Worm (Caenorhabditis elegans) whole organism, early embryonic: ENCODE data around the gene daf-37.

Source experiments
- B0310.2 ChIP-seq: sonication (generic microtip); optimal IDR thresholded peaks from 2 replicates; lab custom pipeline; 2016; ENCODE audit warnings: mild to moderate bottlenecking, missing genetic modification characterization, missing compliant biosample characterization
- F13C5.2 ChIP-seq: sonication (generic microtip); optimal IDR thresholded peaks from 2 replicates; lab custom pipeline; 2017; ENCODE audit warnings: mild to moderate bottlenecking, missing genetic modification characterization, inconsistent platforms, missing compliant biosample characterization
- aly-1 ChIP-seq: sonication (generic microtip); optimal IDR thresholded peaks from 2 replicates; lab custom pipeline; 2016; ENCODE audit warnings: missing genetic modification characterization, missing compliant biosample characterization
- ama-1 ChIP-seq: fragments of 150-350 bp; optimal IDR thresholded peaks from 2 replicates; lab custom pipeline; 2014
- ceh-13 ChIP-seq: fragments of 200-800 bp; sonication (Bioruptor generic); optimal IDR thresholded peaks from 2 replicates; lab custom pipeline; 2018; ENCODE audit warnings: mild to moderate bottlenecking, missing genetic modification characterization, missing compliant biosample characterization
- ceh-36 ChIP-seq: sonication (generic microtip); optimal IDR thresholded peaks from 2 replicates; lab custom pipeline; 2016; ENCODE audit warnings: missing genetic modification characterization, inconsistent platforms, missing compliant biosample characterization
- ets-7 ChIP-seq: sonication (generic microtip); optimal IDR thresholded peaks from 2 replicates; lab custom pipeline; 2016; ENCODE audit warnings: missing genotype, missing genetic modification characterization, missing compliant biosample characterization
- flt-1 ChIP-seq: fragments of 200-800 bp; sonication (Bioruptor generic); IDR thresholded peaks from 2 replicates; pipeline ENCODE4 v1.3.6; 2022; ENCODE audit warnings: missing genetic modification characterization, missing compliant biosample characterization
- hmbx-1 ChIP-seq: sonication (generic microtip); optimal IDR thresholded peaks from 2 replicates; lab custom pipeline; 2016; ENCODE audit warnings: mild to moderate bottlenecking, missing genetic modification characterization, missing compliant biosample characterization
- hmg-4 ChIP-seq: fragments of 200-800 bp; sonication (Bioruptor generic); optimal IDR thresholded peaks from 2 replicates; lab custom pipeline; 2018; ENCODE audit warnings: mild to moderate bottlenecking, missing genetic modification characterization, missing compliant biosample characterization
- hnd-1 ChIP-seq: sonication (generic microtip); optimal IDR thresholded peaks from 2 replicates; lab custom pipeline; 2016; ENCODE audit warnings: missing genetic modification characterization, missing compliant biosample characterization
- pes-1 ChIP-seq: fragments of 200-800 bp; sonication (Bioruptor generic); IDR thresholded peaks from 2 replicates; pipeline ENCODE4 v1.3.6; 2022; ENCODE audit warnings: missing genetic modification reagents, missing genetic modification characterization, missing compliant biosample characterization
- scrt-1 ChIP-seq: fragments of 200-800 bp; sonication (Bioruptor generic); IDR thresholded peaks from 2 replicates; pipeline ENCODE4 v1.3.6; 2022; ENCODE audit warnings: missing genetic modification characterization, missing compliant biosample characterization
- sea-1 ChIP-seq: fragments of 200-800 bp; sonication (Bioruptor generic); conservative IDR thresholded peaks from 2 replicates; pipeline ENCODE4 v1.3.6; 2022; ENCODE audit warnings: missing genetic modification characterization, missing compliant biosample characterization
- tbx-11 ChIP-seq: fragments of 200-800 bp; sonication (Bioruptor generic); IDR thresholded peaks from 2 replicates; pipeline ENCODE4 v1.3.6; 2022; ENCODE audit warnings: missing genetic modification characterization, missing compliant biosample characterization
- tbx-37 ChIP-seq: fragments of 200-800 bp; sonication (Bioruptor generic); conservative IDR thresholded peaks from 2 replicates; pipeline ENCODE4 v1.3.6; 2022; ENCODE audit warnings: missing genetic modification reagents, missing genetic modification characterization, missing compliant biosample characterization
- tra-4 ChIP-seq: sonication (generic microtip); optimal IDR thresholded peaks from 2 replicates; lab custom pipeline; 2017; ENCODE audit warnings: missing genetic modification characterization, missing compliant biosample characterization

Gene daf-37

ce11 chrII:6230116-6230515 is 22.1 kb upstream of the daf-37 start:
- TF ChIP-seq ceh-36 (tag; lab: Kevin White, UChicago), result no peak
- no peak for TF ChIP-seq scrt-1 (GFP tag; lab: Robert Waterston, UW)
- no peak for TF ChIP-seq B0310.2
- TF ChIP-seq aly-1 (tag; lab: Kevin White, UChicago), result no peak
- TF ChIP-seq ama-1 (lab: Kevin White, UChicago), result no peak
- no peak for TF ChIP-seq pes-1 (GFP tag; lab: Robert Waterston, UW)
- TF ChIP-seq ets-7, result no peak
- no peak for TF ChIP-seq tra-4 (tag; lab: Kevin White, UChicago)
- no peak for TF ChIP-seq sea-1 (GFP tag; lab: Robert Waterston, UW)
- no peak for TF ChIP-seq hmg-4
- no peak for TF ChIP-seq hnd-1 (tag; lab: Kevin White, UChicago)
- TF ChIP-seq flt-1 (GFP tag; lab: Robert Waterston, UW), result no peak
- TF ChIP-seq ceh-13 (GFP tag; lab: Kevin White, UChicago), result no peak
- TF ChIP-seq hmbx-1 (tag; lab: Kevin White, UChicago), result no peak
- TF ChIP-seq tbx-11 (GFP tag; lab: Robert Waterston, UW), result no peak
- no peak for TF ChIP-seq F13C5.2 (tag; lab: Kevin White, UChicago)

ce11 chrII:6226995-6227394 is 19.0 kb upstream of the daf-37 start, which contains the start of gene srsy-2:
TSS of gene srsy-2 (minus strand) at chrII:6227095.
- TF ChIP-seq tbx-37 (GFP tag; lab: Robert Waterston, UW), result no peak
- TF ChIP-seq B0310.2, result no peak
- no peak for TF ChIP-seq ceh-13 (GFP tag; lab: Kevin White, UChicago)
- no peak for TF ChIP-seq hnd-1 (tag; lab: Kevin White, UChicago)
- no peak for TF ChIP-seq ama-1 (lab: Kevin White, UChicago)
- TF ChIP-seq sea-1 (GFP tag; lab: Robert Waterston, UW), result no peak
- TF ChIP-seq scrt-1 (GFP tag; lab: Robert Waterston, UW), result no peak
- no peak for TF ChIP-seq pes-1 (GFP tag; lab: Robert Waterston, UW)
- no peak for TF ChIP-seq hmbx-1 (tag; lab: Kevin White, UChicago)
- TF ChIP-seq ets-7, result no peak

ce11 chrII:6223755-6224154 is 15.7 kb upstream of the daf-37 start:
- TF ChIP-seq ama-1 (lab: Kevin White, UChicago) (no peak), sea-1 (GFP tag; lab: Robert Waterston, UW) (no peak), hnd-1 (tag; lab: Kevin White, UChicago) (no peak), F13C5.2 (tag; lab: Kevin White, UChicago) (no peak), scrt-1 (GFP tag; lab: Robert Waterston, UW) (no peak), pes-1 (GFP tag; lab: Robert Waterston, UW) (no peak), tbx-37 (GFP tag; lab: Robert Waterston, UW) (no peak), hmbx-1 (tag; lab: Kevin White, UChicago) (no peak), tbx-11 (GFP tag; lab: Robert Waterston, UW) (no peak), ets-7 (no peak), ceh-36 (tag; lab: Kevin White, UChicago) (no peak)

- TF ChIP-seq aly-1 (tag; lab: Kevin White, UChicago), result no peak
- TF ChIP-seq hmbx-1 (tag; lab: Kevin White, UChicago), result no peak
- TF ChIP-seq hmg-4, result no peak
- TF ChIP-seq sea-1 (GFP tag; lab: Robert Waterston, UW), result no peak
- TF ChIP-seq hnd-1 (tag; lab: Kevin White, UChicago), result no peak
- no peak for TF ChIP-seq ceh-13 (GFP tag; lab: Kevin White, UChicago)
- TF ChIP-seq pes-1 (GFP tag; lab: Robert Waterston, UW), result no peak
- TF ChIP-seq tbx-11 (GFP tag; lab: Robert Waterston, UW), result no peak
- no peak for TF ChIP-seq B0310.2
- no peak for TF ChIP-seq ama-1 (lab: Kevin White, UChicago)
- TF ChIP-seq F13C5.2 (tag; lab: Kevin White, UChicago), result no peak
- TF ChIP-seq ceh-36 (tag; lab: Kevin White, UChicago), result no peak
- no peak for TF ChIP-seq flt-1 (GFP tag; lab: Robert Waterston, UW)
- no peak for TF ChIP-seq tra-4 (tag; lab: Kevin White, UChicago)
- TF ChIP-seq tbx-37 (GFP tag; lab: Robert Waterston, UW), result no peak
- no peak for TF ChIP-seq scrt-1 (GFP tag; lab: Robert Waterston, UW)
Measured at ce11 chrII:6222558-6222957, 14.5 kb upstream of the daf-37 start, which contains the start of gene C30B5.6. TSS of gene C30B5.6 (minus strand) at chrII:6222658.

- no peak for TF ChIP-seq tbx-37 (GFP tag; lab: Robert Waterston, UW)
- TF ChIP-seq ceh-36 (tag; lab: Kevin White, UChicago), result no peak
- no peak for TF ChIP-seq scrt-1 (GFP tag; lab: Robert Waterston, UW)
- TF ChIP-seq flt-1 (GFP tag; lab: Robert Waterston, UW), result no peak
- TF ChIP-seq tra-4 (tag; lab: Kevin White, UChicago), result no peak
- no peak for TF ChIP-seq F13C5.2 (tag; lab: Kevin White, UChicago)
- no peak for TF ChIP-seq aly-1 (tag; lab: Kevin White, UChicago)
- no peak for TF ChIP-seq B0310.2
- TF ChIP-seq ama-1 (lab: Kevin White, UChicago), result no peak
- no peak for TF ChIP-seq sea-1 (GFP tag; lab: Robert Waterston, UW)
- TF ChIP-seq ceh-13 (GFP tag; lab: Kevin White, UChicago), result no peak
- no peak for TF ChIP-seq ets-7
- no peak for TF ChIP-seq tbx-11 (GFP tag; lab: Robert Waterston, UW)
- no peak for TF ChIP-seq hnd-1 (tag; lab: Kevin White, UChicago)
- TF ChIP-seq pes-1 (GFP tag; lab: Robert Waterston, UW), result no peak
- TF ChIP-seq hmbx-1 (tag; lab: Kevin White, UChicago), result no peak
Measured at ce11 chrII:6221470-6221869, 13.5 kb upstream of the daf-37 start.

- no peak for TF ChIP-seq ceh-13 (GFP tag; lab: Kevin White, UChicago)
- TF ChIP-seq B0310.2, result no peak
- TF ChIP-seq ama-1 (lab: Kevin White, UChicago), result no peak
- no peak for TF ChIP-seq pes-1 (GFP tag; lab: Robert Waterston, UW)
- no peak for TF ChIP-seq flt-1 (GFP tag; lab: Robert Waterston, UW)
- TF ChIP-seq hmg-4, result no peak
- no peak for TF ChIP-seq sea-1 (GFP tag; lab: Robert Waterston, UW)
- no peak for TF ChIP-seq hnd-1 (tag; lab: Kevin White, UChicago)
- TF ChIP-seq ets-7, result no peak
- no peak for TF ChIP-seq scrt-1 (GFP tag; lab: Robert Waterston, UW)
- TF ChIP-seq tbx-11 (GFP tag; lab: Robert Waterston, UW), result no peak
- no peak for TF ChIP-seq tra-4 (tag; lab: Kevin White, UChicago)
- no peak for TF ChIP-seq hmbx-1 (tag; lab: Kevin White, UChicago)
- TF ChIP-seq aly-1 (tag; lab: Kevin White, UChicago), result no peak
- no peak for TF ChIP-seq tbx-37 (GFP tag; lab: Robert Waterston, UW)
- no peak for TF ChIP-seq F13C5.2 (tag; lab: Kevin White, UChicago)
- TF ChIP-seq ceh-36 (tag; lab: Kevin White, UChicago), result no peak
Measured at ce11 chrII:6219346-6219745, 11.3 kb upstream of the daf-37 start, which contains the start of gene mks-2. TSS of gene mks-2 (minus strand) at chrII:6219446.
